Worm (Caenorhabditis elegans): Measurements from ENCODE around the gene gst-31.

The gst-31 gene

DNA sequence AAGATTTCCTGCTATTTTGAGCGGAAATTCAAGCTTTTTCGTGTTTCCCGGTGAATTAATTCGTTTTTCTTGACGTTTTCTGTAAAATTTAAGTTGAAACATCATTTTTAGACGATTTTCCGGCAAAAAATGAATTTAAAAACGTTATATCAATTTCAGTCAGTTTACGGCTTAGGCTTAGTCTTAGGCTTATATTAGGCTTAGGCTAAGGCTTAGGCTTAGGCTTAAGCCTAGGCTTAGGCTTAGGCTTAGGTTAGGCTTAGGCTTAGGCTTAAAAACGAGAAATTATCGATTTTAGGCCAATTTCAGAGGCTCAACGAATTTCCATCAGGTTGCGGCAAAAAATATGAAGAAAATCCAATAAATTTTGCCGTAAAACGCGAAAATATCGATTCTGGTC is 34.1 kb upstream of the gst-31 start:
- no peak for TF ChIP-seq ets-7 (tag; optimal IDR thresholded peaks at IDR 0.05)
- TF ChIP-seq ama-1 (optimal IDR thresholded peaks at IDR 0.05), result no peak
- no peak for TF ChIP-seq tbx-37 (GFP tag; conservative IDR thresholded peaks at IDR 0.05)
- peak; percentile 73 for TF ChIP-seq ceh-36 (tag; optimal IDR thresholded peaks at IDR 0.05)
- no peak for TF ChIP-seq ceh-13 (GFP tag; optimal IDR thresholded peaks at IDR 0.05)

DNA sequence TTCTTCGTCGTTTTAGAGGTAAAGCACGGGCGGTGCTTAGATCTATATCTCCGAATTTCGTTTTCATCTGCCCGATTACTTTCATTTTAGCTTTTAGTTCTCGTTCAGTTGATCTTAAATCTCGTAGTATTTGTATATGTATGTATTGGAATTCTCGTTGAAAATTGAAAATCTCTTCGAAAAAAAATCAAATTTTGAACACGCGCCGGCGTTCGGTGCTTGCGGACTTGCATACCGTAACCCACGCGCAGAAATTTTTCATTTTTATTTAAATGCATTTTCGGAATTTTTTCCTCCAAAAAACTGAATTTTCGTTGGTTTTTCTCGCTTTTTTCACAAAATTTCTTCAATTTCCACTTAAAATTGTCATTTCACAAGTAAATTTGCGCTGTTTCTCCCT is 33.4 kb upstream of the gst-31 start:
- no peak for TF ChIP-seq B0310.2 (tag; optimal IDR thresholded peaks at IDR 0.05)
- no peak for TF ChIP-seq ama-1 (optimal IDR thresholded peaks at IDR 0.05)
- TF ChIP-seq flt-1 (GFP tag; IDR thresholded peaks at IDR 0.05), result no peak
- no peak for TF ChIP-seq hmg-4 (GFP tag; optimal IDR thresholded peaks at IDR 0.05)
- no peak for TF ChIP-seq ceh-13 (GFP tag; optimal IDR thresholded peaks at IDR 0.05)
- no peak for TF ChIP-seq F13C5.2 (tag; optimal IDR thresholded peaks at IDR 0.05)
- no peak for TF ChIP-seq tbx-11 (GFP tag; IDR thresholded peaks at IDR 0.05)
- TF ChIP-seq scrt-1 (GFP tag; IDR thresholded peaks at IDR 0.05), result no peak
- no peak for TF ChIP-seq ets-7 (tag; optimal IDR thresholded peaks at IDR 0.05)
- no peak for TF ChIP-seq tbx-37 (GFP tag; conservative IDR thresholded peaks at IDR 0.05)
- no peak for TF ChIP-seq tra-4 (tag; optimal IDR thresholded peaks at IDR 0.05)
- TF ChIP-seq aly-1 (tag; optimal IDR thresholded peaks at IDR 0.05), result no peak
- TF ChIP-seq sea-1 (GFP tag; conservative IDR thresholded peaks at IDR 0.05), result no peak
- TF ChIP-seq ceh-36 (tag; optimal IDR thresholded peaks at IDR 0.05), result no peak
- TF ChIP-seq hnd-1 (tag; optimal IDR thresholded peaks at IDR 0.05), result no peak
- TF ChIP-seq pes-1 (GFP tag; IDR thresholded peaks at IDR 0.05), result no peak
- TF ChIP-seq hmbx-1 (tag; optimal IDR thresholded peaks at IDR 0.05), result no peak

DNA sequence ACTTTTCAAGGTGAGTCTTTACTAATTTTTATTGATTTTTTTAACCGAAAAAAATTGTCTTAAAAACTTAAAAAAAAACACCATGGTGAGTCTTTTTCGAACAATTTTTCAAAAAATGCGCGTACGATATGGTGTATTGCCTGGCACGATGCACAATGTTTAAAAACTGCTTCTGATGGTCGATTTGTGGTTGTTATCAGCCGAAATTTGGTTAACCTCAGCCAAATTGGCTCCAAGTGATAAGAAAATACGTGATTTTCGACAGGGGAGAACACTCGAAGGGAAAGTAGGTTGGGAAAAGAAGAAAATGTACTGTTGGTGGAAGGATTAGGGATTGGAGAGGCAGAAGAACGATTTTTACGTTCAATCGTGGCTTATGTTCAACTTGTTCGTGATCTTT is 32.8 kb upstream of the gst-31 start:
- TF ChIP-seq hmbx-1 (tag; optimal IDR thresholded peaks at IDR 0.05), result no peak
- no peak for TF ChIP-seq ama-1 (optimal IDR thresholded peaks at IDR 0.05)
- TF ChIP-seq pes-1 (GFP tag; IDR thresholded peaks at IDR 0.05), result no peak
- TF ChIP-seq tbx-37 (GFP tag; conservative IDR thresholded peaks at IDR 0.05), result no peak
- TF ChIP-seq scrt-1 (GFP tag; IDR thresholded peaks at IDR 0.05), result no peak
- TF ChIP-seq flt-1 (GFP tag; IDR thresholded peaks at IDR 0.05), result no peak
- no peak for TF ChIP-seq ets-7 (tag; optimal IDR thresholded peaks at IDR 0.05)
- no peak for TF ChIP-seq aly-1 (tag; optimal IDR thresholded peaks at IDR 0.05)
- TF ChIP-seq sea-1 (GFP tag; conservative IDR thresholded peaks at IDR 0.05), result no peak
- no peak for TF ChIP-seq tra-4 (tag; optimal IDR thresholded peaks at IDR 0.05)
- no peak for TF ChIP-seq tbx-11 (GFP tag; IDR thresholded peaks at IDR 0.05)
- no peak for TF ChIP-seq ceh-13 (GFP tag; optimal IDR thresholded peaks at IDR 0.05)
- no peak for TF ChIP-seq F13C5.2 (tag; optimal IDR thresholded peaks at IDR 0.05)
- no peak for TF ChIP-seq ceh-36 (tag; optimal IDR thresholded peaks at IDR 0.05)
- TF ChIP-seq hmg-4 (GFP tag; optimal IDR thresholded peaks at IDR 0.05), result no peak
- no peak for TF ChIP-seq B0310.2 (tag; optimal IDR thresholded peaks at IDR 0.05)

DNA sequence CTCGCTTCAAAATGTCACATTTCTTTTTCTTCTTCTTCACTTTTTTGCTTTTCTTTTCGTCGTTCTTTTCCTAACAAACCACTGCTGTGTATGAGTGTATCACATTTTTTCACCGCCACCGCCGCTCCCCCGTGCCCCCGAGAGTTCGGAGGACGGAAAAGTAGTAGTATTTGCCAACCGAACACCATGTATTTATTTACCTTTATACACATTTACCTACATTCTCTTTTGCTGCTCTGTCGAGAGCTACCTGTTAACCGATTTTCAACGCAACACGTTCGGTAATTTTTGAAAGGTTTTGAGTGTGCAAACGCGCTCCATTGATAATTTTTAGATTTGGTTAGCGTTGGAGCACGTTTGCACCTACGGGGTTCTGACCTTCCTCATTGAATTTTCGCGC is 31.5 kb upstream of the gst-31 start:
- no peak for TF ChIP-seq hmbx-1 (tag; optimal IDR thresholded peaks at IDR 0.05)

DNA sequence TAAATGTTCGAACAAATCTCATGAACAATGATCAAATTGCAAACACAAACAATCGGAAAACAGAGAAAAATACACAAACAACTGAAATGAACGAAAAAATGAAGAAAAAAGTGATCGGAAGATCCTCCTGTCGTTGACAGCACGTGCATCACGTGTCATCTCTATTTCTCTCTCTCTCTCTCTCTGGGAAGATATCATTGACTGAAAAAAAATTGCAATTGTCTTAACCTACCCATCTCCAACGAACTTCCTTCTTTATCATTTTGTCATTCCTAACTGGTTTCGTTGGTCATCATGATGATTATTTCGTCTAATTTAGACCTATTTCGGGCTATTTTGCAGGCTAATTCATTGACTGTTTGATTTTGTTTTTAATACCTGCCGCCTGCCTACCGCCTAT is 30.6 kb upstream of the gst-31 start:
- TF ChIP-seq ceh-13 (GFP tag; optimal IDR thresholded peaks at IDR 0.05) (no peak), sea-1 (GFP tag; conservative IDR thresholded peaks at IDR 0.05) (no peak), hmbx-1 (tag; optimal IDR thresholded peaks at IDR 0.05) (no peak), ama-1 (optimal IDR thresholded peaks at IDR 0.05) (no peak), tbx-11 (GFP tag; IDR thresholded peaks at IDR 0.05) (no peak), scrt-1 (GFP tag; IDR thresholded peaks at IDR 0.05) (no peak), pes-1 (GFP tag; IDR thresholded peaks at IDR 0.05) (no peak), ceh-36 (tag; optimal IDR thresholded peaks at IDR 0.05) (no peak), F13C5.2 (tag; optimal IDR thresholded peaks at IDR 0.05) (no peak), hmg-4 (GFP tag; optimal IDR thresholded peaks at IDR 0.05) (no peak), tbx-37 (GFP tag; conservative IDR thresholded peaks at IDR 0.05) (no peak), flt-1 (GFP tag; IDR thresholded peaks at IDR 0.05) (no peak)

DNA sequence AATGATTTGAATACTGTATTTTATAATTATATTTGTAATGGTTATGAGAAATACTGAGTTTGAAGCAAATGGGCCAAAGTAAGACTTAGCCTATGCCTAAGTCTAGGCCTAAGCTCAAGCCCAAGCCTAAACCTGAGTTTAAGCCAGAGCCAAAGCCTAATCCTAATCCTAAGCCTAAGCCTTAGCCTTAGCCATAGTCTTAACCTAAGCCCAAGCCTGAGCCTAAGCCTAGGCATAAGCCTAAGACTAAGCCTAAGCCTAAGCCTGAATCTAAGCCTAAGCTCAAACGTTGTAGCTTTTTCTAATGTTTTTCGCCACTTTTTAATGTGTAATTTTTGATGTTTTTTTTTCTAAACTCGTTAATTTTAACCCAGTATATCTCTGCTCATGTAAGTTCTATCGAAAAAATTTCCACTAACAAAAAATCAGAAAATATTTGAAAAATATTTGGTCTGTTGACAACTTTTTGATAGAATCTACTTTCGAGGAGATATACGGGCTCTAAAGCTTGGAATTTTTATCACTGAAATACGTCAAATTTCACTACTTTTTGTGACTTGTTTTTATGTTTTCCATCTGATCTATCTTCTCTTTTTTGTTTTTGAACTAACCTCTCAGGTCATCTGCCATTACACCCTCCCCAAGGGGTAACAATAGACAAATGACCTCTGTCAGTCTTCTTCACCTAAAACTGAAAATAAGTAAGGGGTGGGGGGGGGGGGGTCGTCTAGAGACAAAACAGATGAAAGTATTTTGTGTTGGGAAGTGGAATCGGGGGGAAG is 29.5 kb upstream of the gst-31 start:
- peak; percentile 61 for TF ChIP-seq ceh-36 (tag; optimal IDR thresholded peaks at IDR 0.05)
- no peak for TF ChIP-seq ama-1 (optimal IDR thresholded peaks at IDR 0.05)

DNA sequence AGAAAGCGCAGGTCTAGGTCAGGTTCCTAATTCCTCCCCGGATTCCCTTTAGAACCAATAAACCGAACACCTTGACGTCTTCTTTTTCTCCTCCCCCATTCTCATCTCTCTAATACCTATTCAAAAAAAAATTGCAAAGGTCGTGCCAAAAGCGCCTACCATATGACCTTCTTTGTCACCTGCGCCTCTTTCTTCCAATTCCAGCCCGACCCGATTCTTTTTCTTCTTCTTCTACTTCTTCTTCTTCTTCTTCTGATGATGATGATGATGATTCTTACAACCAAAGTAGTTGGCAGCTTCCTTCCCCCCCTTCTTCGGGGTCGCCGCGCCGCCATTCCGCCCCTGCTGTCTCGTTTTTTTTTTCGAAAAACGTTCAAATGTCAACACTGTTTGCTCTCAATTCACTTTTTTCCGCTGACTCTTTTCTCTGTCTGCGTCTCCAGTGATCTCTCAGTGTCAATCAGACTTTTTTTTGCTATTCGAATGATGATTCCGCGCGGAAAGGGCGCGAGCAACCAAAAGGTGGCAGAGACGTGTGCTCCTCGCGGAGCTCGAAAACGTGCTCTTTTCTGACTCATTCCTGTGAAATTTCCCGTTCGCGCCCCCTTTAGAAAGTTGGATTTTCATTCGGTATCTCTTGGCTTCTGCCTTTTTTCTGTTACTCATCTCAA is 28.8 kb upstream of the gst-31 start:
- TF ChIP-seq F13C5.2 (tag; optimal IDR thresholded peaks at IDR 0.05) (no peak), pes-1 (GFP tag; IDR thresholded peaks at IDR 0.05) (no peak), tra-4 (tag; optimal IDR thresholded peaks at IDR 0.05) (no peak), ets-7 (tag; optimal IDR thresholded peaks at IDR 0.05) (no peak), scrt-1 (GFP tag; IDR thresholded peaks at IDR 0.05) (no peak), hmg-4 (GFP tag; optimal IDR thresholded peaks at IDR 0.05) (no peak), B0310.2 (tag; optimal IDR thresholded peaks at IDR 0.05) (no peak), flt-1 (GFP tag; IDR thresholded peaks at IDR 0.05) (no peak), sea-1 (GFP tag; conservative IDR thresholded peaks at IDR 0.05) (no peak), aly-1 (tag; optimal IDR thresholded peaks at IDR 0.05) (no peak), hnd-1 (tag; optimal IDR thresholded peaks at IDR 0.05) (no peak), ama-1 (optimal IDR thresholded peaks at IDR 0.05) (no peak), tbx-11 (GFP tag; IDR thresholded peaks at IDR 0.05) (no peak), hmbx-1 (tag; optimal IDR thresholded peaks at IDR 0.05) (no peak), ceh-13 (GFP tag; optimal IDR thresholded peaks at IDR 0.05) (no peak), tbx-37 (GFP tag; conservative IDR thresholded peaks at IDR 0.05) (no peak), ceh-36 (tag; optimal IDR thresholded peaks at IDR 0.05) (no peak)
